Fruit fly (Drosophila melanogaster) whole organism, embryonic: Measurements from ENCODE around the gene CG8379.
A peak's percentile ranks its signal among the peaks of the same experiment; 100 is the strongest.

Source experiments
- Abd-B ChIP-seq: fragments of 200-800 bp; sonication (Bioruptor generic); optimal IDR thresholded peaks from 2 replicates; lab custom pipeline; 2018; ENCODE audit warnings: missing biosample characterization, mild to moderate bottlenecking, missing genetic modification characterization, moderate library complexity
- Bgb ChIP-seq: fragments of 200-800 bp; sonication (Bioruptor generic); IDR thresholded peaks from 2 replicates; pipeline ENCODE4 v1.3.6; 2022; ENCODE audit warnings: missing biosample characterization, missing genetic modification characterization; ENCODE audit not compliant: partially characterized antibody
- CG11723 ChIP-seq: fragments of 200-800 bp; sonication (Bioruptor generic); optimal IDR thresholded peaks from 2 replicates; lab custom pipeline; 2017; ENCODE audit warnings: missing biosample characterization, mild to moderate bottlenecking, missing genetic modification characterization
- CG14441 ChIP-seq: fragments of 200-800 bp; sonication (Bioruptor generic); IDR thresholded peaks from 2 replicates; pipeline ENCODE4 v1.3.6; 2022; ENCODE audit warnings: missing biosample characterization, missing genetic modification characterization
- CG1602 ChIP-seq: fragments of 200-800 bp; sonication (Bioruptor generic); optimal IDR thresholded peaks from 3 replicates; lab custom pipeline; 2016; ENCODE audit warnings: missing biosample characterization, missing genetic modification characterization
- CG1603 ChIP-seq: fragments of 200-800 bp; sonication (Bioruptor generic); optimal IDR thresholded peaks from 2 replicates; lab custom pipeline; 2019; ENCODE audit warnings: missing biosample characterization, mild to moderate bottlenecking, missing genetic modification characterization, moderate library complexity
- CG17328 ChIP-seq: fragments of 200-800 bp; sonication (Bioruptor generic); IDR thresholded peaks from 2 replicates; pipeline ENCODE4 v1.3.6; 2022; ENCODE audit warnings: missing biosample characterization, missing genetic modification characterization
- CG18262 ChIP-seq: fragments of 200-800 bp; optimal IDR thresholded peaks from 3 replicates; lab custom pipeline; 2019; ENCODE audit warnings: missing biosample characterization, mild to moderate bottlenecking, missing genetic modification characterization, moderate library complexity
- CG2202 ChIP-seq: fragments of 200-800 bp; sonication (Bioruptor generic); optimal IDR thresholded peaks from 2 replicates; lab custom pipeline; 2018; ENCODE audit warnings: missing biosample characterization, mild to moderate bottlenecking, missing genetic modification characterization
- CG2712 ChIP-seq: fragments of 200-800 bp; optimal IDR thresholded peaks from 3 replicates; lab custom pipeline; 2019; ENCODE audit warnings: missing biosample characterization, mild to moderate bottlenecking, missing genetic modification characterization, moderate library complexity
- CG2875 ChIP-seq: fragments of 200-800 bp; sonication (Bioruptor generic); optimal IDR thresholded peaks from 2 replicates; lab custom pipeline; 2017; ENCODE audit warnings: missing biosample characterization, mild to moderate bottlenecking, missing genetic modification characterization, missing genetic modification reagents
- CG30403 ChIP-seq: fragments of 200-800 bp; sonication (Bioruptor generic); optimal IDR thresholded peaks from 3 replicates; lab custom pipeline; 2016; ENCODE audit warnings: missing biosample characterization, missing genetic modification characterization
- CG3281 ChIP-seq: fragments of 200-800 bp; sonication (Bioruptor generic); optimal IDR thresholded peaks from 3 replicates; lab custom pipeline; 2017; ENCODE audit warnings: missing biosample characterization, mild to moderate bottlenecking, missing genetic modification characterization
- CG6654 ChIP-seq: fragments of 200-800 bp; sonication (Bioruptor generic); optimal IDR thresholded peaks from 2 replicates; lab custom pipeline; 2017; ENCODE audit warnings: missing biosample characterization, mild to moderate bottlenecking, missing genetic modification characterization
- CG7745 ChIP-seq: fragments of 200-800 bp; sonication (Bioruptor generic); optimal IDR thresholded peaks from 2 replicates; lab custom pipeline; 2018; ENCODE audit warnings: missing biosample characterization, mild to moderate bottlenecking, missing genetic modification characterization, moderate library complexity
- CG7839 ChIP-seq: fragments of 200-800 bp; sonication (Bioruptor generic); optimal IDR thresholded peaks from 3 replicates; lab custom pipeline; 2018; ENCODE audit warnings: missing biosample characterization, mild to moderate bottlenecking, missing genetic modification characterization, moderate library complexity
- CG8290 ChIP-seq, 3 experiments: fragments of 200-800 bp; sonication (Bioruptor generic); optimal IDR thresholded peaks; 2 replicates each; lab custom pipeline; 2016 to 2019; ENCODE audit warnings: missing biosample characterization in 3 of 3, missing genetic modification characterization in 3 of 3, mild to moderate bottlenecking in 2 of 3, moderate library complexity in 1 of 3
- Chrac-16 ChIP-seq: fragments of 200-800 bp; sonication (Bioruptor generic); optimal IDR thresholded peaks from 3 replicates; lab custom pipeline; 2016; ENCODE audit warnings: missing biosample characterization, missing genetic modification characterization
- D ChIP-seq, 2 experiments: fragments of 200-800 bp in 1 of 2; fragments of >200 bp in 1 of 2; sonication (Bioruptor generic) in 1 of 2; optimal IDR thresholded peaks; 2 replicates in 1 of 2; 3 replicates in 1 of 2; lab custom pipeline; 2017; ENCODE audit warnings: mild to moderate bottlenecking in 1 of 2, missing biosample characterization in 1 of 2, missing genetic modification characterization in 1 of 2, missing genetic modification reagents in 1 of 2
- Doc2 ChIP-seq: fragments of 200-800 bp; sonication (Bioruptor generic); IDR thresholded peaks from 2 replicates; pipeline ENCODE4 v1.3.6; 2022; ENCODE audit warnings: missing biosample characterization, missing genetic modification characterization
- H2.0 ChIP-seq: fragments of 200-800 bp; sonication (Bioruptor generic); IDR thresholded peaks from 2 replicates; pipeline ENCODE4 v1.3.6; 2022; ENCODE audit warnings: missing biosample characterization, missing genetic modification characterization
- HLH54F ChIP-seq: fragments of 200-800 bp; sonication (Bioruptor generic); optimal IDR thresholded peaks from 3 replicates; lab custom pipeline; 2016; ENCODE audit warnings: missing biosample characterization, missing genetic modification characterization
- HLHmδ ChIP-seq: fragments of 200-800 bp; sonication (Bioruptor generic); optimal IDR thresholded peaks from 2 replicates; lab custom pipeline; 2018; ENCODE audit warnings: missing biosample characterization, mild to moderate bottlenecking, missing genetic modification characterization, moderate library complexity
- Hmr ChIP-seq: fragments of 200-800 bp; sonication (Bioruptor generic); optimal IDR thresholded peaks from 3 replicates; lab custom pipeline; 2017; ENCODE audit warnings: mild to moderate bottlenecking, missing biosample characterization, missing genetic modification reagents, missing genetic modification characterization
- Meics ChIP-seq: fragments of 200-800 bp; sonication (Bioruptor generic); optimal IDR thresholded peaks from 2 replicates; lab custom pipeline; 2017; ENCODE audit warnings: missing biosample characterization, mild to moderate bottlenecking, missing genetic modification characterization
- NFAT ChIP-seq: fragments of 200-800 bp; sonication (Bioruptor generic); IDR thresholded peaks from 2 replicates; pipeline ENCODE4 v1.3.6; 2022; ENCODE audit warnings: missing biosample characterization, missing genetic modification characterization
- Oli ChIP-seq: fragments of 200-800 bp; sonication (Bioruptor generic); optimal IDR thresholded peaks from 2 replicates; lab custom pipeline; 2018; ENCODE audit warnings: missing biosample characterization, mild to moderate bottlenecking, missing genetic modification characterization, moderate library complexity
- Tbp ChIP-seq: fragments of >200 bp; optimal IDR thresholded peaks from 2 replicates; lab custom pipeline; 2018; ENCODE audit warnings: missing biosample characterization, missing genetic modification characterization
- Xrp1 ChIP-seq: fragments of 200-800 bp; sonication (Bioruptor generic); IDR thresholded peaks from 2 replicates; pipeline ENCODE4 v1.3.6; 2022; ENCODE audit warnings: missing biosample characterization, missing genetic modification characterization
- ash1 ChIP-seq: fragments of 200-800 bp; sonication (Bioruptor generic); optimal IDR thresholded peaks from 2 replicates; lab custom pipeline; 2018; ENCODE audit warnings: missing biosample characterization, mild to moderate bottlenecking, missing genetic modification characterization
- chif ChIP-seq, 2 experiments: fragments of 200-800 bp; sonication (Bioruptor generic); optimal IDR thresholded peaks; 3 replicates each; lab custom pipeline; 2016; ENCODE audit warnings: missing biosample characterization in 2 of 2, missing genetic modification characterization in 2 of 2
- dati ChIP-seq: fragments of 200-800 bp; sonication (Bioruptor generic); IDR thresholded peaks from 2 replicates; pipeline ENCODE4 v1.3.6; 2022; ENCODE audit warnings: missing biosample characterization, missing genetic modification characterization
- disco-r ChIP-seq: fragments of 200-800 bp; sonication (Bioruptor generic); optimal IDR thresholded peaks from 2 replicates; lab custom pipeline; 2016; ENCODE audit warnings: missing biosample characterization, missing genetic modification characterization
- eve ChIP-seq, 2 experiments: fragments of >200 bp; optimal IDR thresholded peaks; 2 replicates each; lab custom pipeline; 2017; ENCODE audit warnings: missing biosample characterization in 2 of 2, missing genetic modification characterization in 2 of 2
- fd64A ChIP-seq: fragments of 200-800 bp; sonication (Bioruptor generic); optimal IDR thresholded peaks from 3 replicates; lab custom pipeline; 2018; ENCODE audit warnings: missing biosample characterization, mild to moderate bottlenecking, missing genetic modification characterization
- gce ChIP-seq: fragments of 200-800 bp; sonication (Bioruptor generic); IDR thresholded peaks from 3 replicates; pipeline ENCODE4 v1.3.6; 2022; ENCODE audit warnings: missing biosample characterization, missing genetic modification characterization
- hkb ChIP-seq, 2 experiments: fragments of 200-800 bp in 1 of 2; fragments of >200 bp in 1 of 2; sonication (Bioruptor generic) in 1 of 2; IDR thresholded peaks in 1 of 2; optimal IDR thresholded peaks in 1 of 2; 2 replicates each; pipeline versions ENCODE4 v1.3.6 to Lab custom; 2017 to 2022; ENCODE audit warnings: missing biosample characterization in 1 of 2, missing genetic modification characterization in 1 of 2
- lab ChIP-seq: fragments of 200-800 bp; sonication (Bioruptor generic); optimal IDR thresholded peaks from 3 replicates; lab custom pipeline; 2017; ENCODE audit warnings: missing biosample characterization, missing genetic modification characterization, mild to moderate bottlenecking, moderate library complexity, missing genetic modification reagents
- lilli ChIP-seq: fragments of 200-800 bp; sonication (Bioruptor generic); optimal IDR thresholded peaks from 3 replicates; lab custom pipeline; 2016; ENCODE audit warnings: missing biosample characterization, missing genetic modification characterization
- nau ChIP-seq: fragments of 200-800 bp; sonication (Bioruptor generic); optimal IDR thresholded peaks from 3 replicates; lab custom pipeline; 2017; ENCODE audit warnings: missing biosample characterization, mild to moderate bottlenecking, missing genetic modification characterization, missing genetic modification reagents
- prd ChIP-seq, 3 experiments: fragments of >200 bp in 2 of 3; fragments of 200-800 bp in 1 of 3; sonication (Bioruptor generic) in 1 of 3; optimal IDR thresholded peaks in 2 of 3; IDR thresholded peaks in 1 of 3; 2 replicates in 2 of 3; 3 replicates in 1 of 3; pipeline versions ENCODE4 v1.3.6 to Lab custom; 2017 to 2022; ENCODE audit warnings: missing biosample characterization in 1 of 3, missing genetic modification characterization in 1 of 3
- pzg ChIP-seq: fragments of 200-800 bp; sonication (Bioruptor generic); optimal IDR thresholded peaks from 3 replicates; lab custom pipeline; 2018; ENCODE audit warnings: missing biosample characterization, mild to moderate bottlenecking, missing genetic modification characterization, moderate library complexity
- slbo ChIP-seq: fragments of 200-800 bp; sonication (Bioruptor generic); IDR thresholded peaks from 2 replicates; pipeline ENCODE4 v1.3.6; 2022; ENCODE audit warnings: missing biosample characterization, missing genetic modification characterization
- sqz ChIP-seq: fragments of 200-800 bp; sonication (Bioruptor generic); optimal IDR thresholded peaks from 3 replicates; lab custom pipeline; 2018; ENCODE audit warnings: missing biosample characterization, mild to moderate bottlenecking, missing genetic modification characterization
- sug ChIP-seq: fragments of 200-800 bp; optimal IDR thresholded peaks from 2 replicates; lab custom pipeline; 2019; ENCODE audit warnings: missing biosample characterization, mild to moderate bottlenecking, missing genetic modification characterization, moderate library complexity
- vvl ChIP-seq: fragments of 200-800 bp; sonication (Bioruptor generic); IDR thresholded peaks from 2 replicates; pipeline ENCODE4 v1.3.6; 2022; ENCODE audit warnings: missing biosample characterization, missing genetic modification characterization

The CG8379 gene

DNA sequence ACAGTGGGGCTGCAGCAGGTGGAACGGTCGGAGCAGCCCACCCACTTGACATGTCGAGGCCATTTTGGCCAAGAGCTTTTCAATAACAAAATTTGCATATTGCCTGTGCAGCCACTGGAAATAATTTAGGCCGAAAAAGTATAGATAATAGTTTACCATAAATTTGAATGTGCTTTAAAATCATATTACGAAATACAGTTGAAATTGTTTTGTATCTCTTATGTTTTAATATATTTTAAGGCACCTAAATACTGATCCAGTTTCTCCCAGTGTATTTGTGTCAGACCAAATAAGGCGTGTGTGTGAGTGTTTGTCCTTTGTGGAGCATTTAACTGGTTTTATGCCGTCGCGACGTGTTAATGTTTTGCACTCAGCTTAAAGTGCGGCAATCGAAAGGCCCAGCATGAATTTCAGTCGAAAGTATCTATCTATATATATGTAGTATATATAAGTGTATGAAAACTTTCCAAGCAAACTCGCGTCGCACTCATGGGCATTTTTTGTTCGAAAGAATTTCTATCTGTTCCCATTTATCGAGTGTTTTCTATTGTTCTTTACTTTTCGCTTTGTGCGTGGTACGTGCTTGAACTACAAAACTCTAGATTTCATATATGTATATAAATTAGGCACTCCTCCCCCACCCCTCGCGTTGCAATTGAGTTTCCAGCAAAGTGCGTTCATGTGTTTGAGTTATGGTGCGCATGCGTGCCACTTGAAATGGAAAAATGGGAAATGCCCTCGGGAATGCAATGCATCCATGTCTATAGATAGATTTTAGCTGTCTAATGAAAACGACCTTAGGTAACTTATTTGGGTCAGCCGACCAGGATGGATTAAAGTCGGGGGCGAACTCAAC is 25.4 kb downstream of the CG8379 start (continued):
- TF ChIP-seq CG8290 (GFP tag; optimal IDR thresholded peaks at IDR 0.05; lab: Kevin White, UChicago): no peak
- peak in 1 of 2 experiments; percentile 16 for TF ChIP-seq CG8290 (tag; optimal IDR thresholded peaks at IDR 0.05; lab: Kevin White, UChicago)
- TF ChIP-seq eve (GFP tag; optimal IDR thresholded peaks at IDR 0.05; lab: Kevin White, UChicago): peak in 1 of 2 experiments; percentile 55
- TF ChIP-seq CG6654 (GFP tag; lab: Kevin White, UChicago): no peak
- peak; percentile 43 for TF ChIP-seq CG7839 (tag; lab: Kevin White, UChicago)
- peak; percentile 60 for TF ChIP-seq CG2712 (tag; lab: Kevin White, UChicago)
- peak; percentile 55; the same call in 1 of the 2 replicates for TF ChIP-seq Xrp1
- peak; percentile 43 for TF ChIP-seq CG1602 (GFP tag; lab: Kevin White, UChicago)
- TF ChIP-seq Abd-B: no peak
- TF ChIP-seq sug (tag; lab: Kevin White, UChicago): no peak
- no peak for TF ChIP-seq NFAT (GFP tag; lab: Robert Waterston, UW)
- no peak for TF ChIP-seq CG3281 (GFP tag; lab: Kevin White, UChicago)
- no peak for TF ChIP-seq ash1 (GFP tag; lab: Kevin White, UChicago)
- no peak for TF ChIP-seq nau (GFP tag; lab: Kevin White, UChicago)
- peak; percentile 31 for TF ChIP-seq CG30403 (GFP tag; lab: Kevin White, UChicago)
- no peak for TF ChIP-seq fd64A (GFP tag; lab: Kevin White, UChicago)
- no peak for TF ChIP-seq HLH54F (GFP tag; lab: Kevin White, UChicago)
- TF ChIP-seq CG1603 (tag; lab: Kevin White, UChicago): peak; percentile 69
- TF ChIP-seq slbo (GFP tag; lab: Robert Waterston, UW): peak; percentile 43; the same call in 1 of the 2 replicates
- TF ChIP-seq hkb (optimal IDR thresholded peaks at IDR 0.05; lab: Kevin White, UChicago): no peak
- peak; percentile 43; the same call in 1 of the 2 replicates for TF ChIP-seq hkb (GFP tag; IDR thresholded peaks at IDR 0.05; lab: Robert Waterston, UW)
- TF ChIP-seq Tbp (GFP tag; lab: Kevin White, UChicago): no peak
- TF ChIP-seq dati (GFP tag; lab: Robert Waterston, UW): no peak
- TF ChIP-seq pzg: no peak
- TF ChIP-seq Bgb (GFP tag; lab: Robert Waterston, UW): no peak
- TF ChIP-seq CG2202 (tag; lab: Kevin White, UChicago): peak; percentile 12
- 0 out of 2 replicates have a peak, but pooled peaks have one; percentile 24 for TF ChIP-seq H2.0
- no peak for TF ChIP-seq lab (GFP tag; lab: Kevin White, UChicago)
- 0 out of 2 replicates have a peak, but pooled peaks have one; percentile 6 for TF ChIP-seq CG17328 (GFP tag; lab: Robert Waterston, UW)
- peak; percentile 50 for TF ChIP-seq HLHmδ (GFP tag; lab: Kevin White, UChicago)
- TF ChIP-seq prd (optimal IDR thresholded peaks at IDR 0.05; lab: Kevin White, UChicago): no peak
- TF ChIP-seq prd (GFP tag; IDR thresholded peaks at IDR 0.05; lab: Robert Waterston, UW): peak; percentile 50; the same call in 2 of the 3 replicates
- TF ChIP-seq gce (GFP tag; lab: Robert Waterston, UW): 0 out of 3 replicates have a peak, but pooled peaks have one; percentile 12
- no peak for TF ChIP-seq CG7745 (tag; lab: Kevin White, UChicago)
- peak; percentile 34 for TF ChIP-seq Chrac-16 (GFP tag; lab: Kevin White, UChicago)
- peak; percentile 33 for TF ChIP-seq CG2875 (GFP tag; lab: Kevin White, UChicago)
- TF ChIP-seq Hmr (GFP tag; lab: Kevin White, UChicago): peak; percentile 12
- no peak for TF ChIP-seq Meics (GFP tag; lab: Kevin White, UChicago)
- no peak for TF ChIP-seq disco-r (GFP tag; lab: Kevin White, UChicago)
- TF ChIP-seq Oli: peak; percentile 32
- TF ChIP-seq Doc2 (GFP tag; lab: Robert Waterston, UW): no peak
- TF ChIP-seq CG18262 (tag; lab: Kevin White, UChicago): peak; percentile 54
- TF ChIP-seq D (optimal IDR thresholded peaks at IDR 0.05; lab: Kevin White, UChicago): no peak
- no peak for TF ChIP-seq D (GFP tag; optimal IDR thresholded peaks at IDR 0.05; lab: Kevin White, UChicago)
- TF ChIP-seq chif (GFP tag; optimal IDR thresholded peaks at IDR 0.05; lab: Kevin White, UChicago): peak in 1 of 2 experiments; percentile 23
- TF ChIP-seq CG11723: no peak
- TF ChIP-seq sqz: peak; percentile 7
- TF ChIP-seq CG14441 (GFP tag; lab: Robert Waterston, UW): no peak
- peak; percentile 5 for TF ChIP-seq lilli
- TF ChIP-seq vvl (GFP tag; lab: Robert Waterston, UW): peak; percentile 60; the same call in 1 of the 2 replicates
